Worm (Caenorhabditis elegans): ENCODE measurements around the gene C30G12.2.

C30G12.2 gene

DNA sequence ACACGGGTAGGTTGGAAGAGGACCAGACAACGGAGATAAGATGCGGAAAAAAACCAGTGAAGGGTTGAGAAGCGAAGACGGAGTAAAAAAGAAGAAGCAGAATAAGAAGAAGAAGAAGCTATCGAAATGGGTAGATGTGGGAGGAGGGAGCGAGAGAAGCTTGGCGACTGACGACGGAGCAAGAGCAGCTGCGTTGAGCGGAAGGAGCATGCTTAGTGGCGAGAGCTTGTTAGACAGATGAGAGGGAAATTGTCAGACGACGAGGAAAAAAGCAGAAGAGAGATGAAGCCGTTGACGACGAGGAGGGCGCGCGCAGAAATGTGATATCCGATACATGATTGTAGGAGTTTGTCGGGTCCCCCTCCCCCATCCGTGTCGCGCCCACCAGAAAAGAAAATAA lies 36.8 kb downstream of the C30G12.2 start (continued):
- TF ChIP-seq madf-6 (GFP tag; IDR thresholded peaks at IDR 0.05) (no peak), zim-3 (tag; optimal IDR thresholded peaks at IDR 0.05) (peak; percentile 18), ztf-3 (GFP tag; optimal IDR thresholded peaks at IDR 0.05) (no peak), dox-1 (GFP tag; IDR thresholded peaks at IDR 0.05) (no peak), Y67H2A.10 (GFP tag; conservative IDR thresholded peaks at IDR 0.05) (no peak), ccch-3 (GFP tag; optimal IDR thresholded peaks at IDR 0.05) (no peak), mel-28 (tag; optimal IDR thresholded peaks at IDR 0.05; ENCODE audit: borderline replicate concordance) (no peak), ZK185.1 (tag; optimal IDR thresholded peaks at IDR 0.05; ENCODE audit: poor library complexity, severe bottlenecking) (no peak), F22D6.2 (tag; optimal IDR thresholded peaks at IDR 0.05) (no peak), nhr-27 (tag; optimal IDR thresholded peaks at IDR 0.05) (no peak), ceh-40 (GFP tag; IDR thresholded peaks at IDR 0.05) (no peak)

DNA sequence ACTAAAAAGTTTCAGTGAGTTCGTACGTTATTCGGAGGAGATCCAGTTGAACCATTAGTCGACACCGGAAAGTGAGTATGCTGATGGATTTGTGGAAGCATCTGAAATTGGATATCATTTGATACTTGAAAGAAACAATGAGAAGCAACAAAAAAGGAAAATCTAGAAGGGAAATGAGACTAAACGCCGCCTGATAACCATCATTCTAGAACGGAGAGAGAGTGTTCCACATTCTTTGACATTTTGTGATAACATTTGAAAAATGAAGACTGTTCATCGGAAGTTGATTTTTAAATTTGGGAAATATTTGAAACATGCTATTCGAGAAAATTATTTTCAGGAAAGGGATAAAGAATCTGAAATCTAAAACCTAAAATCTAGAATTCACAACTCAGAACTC lies 41.0 kb downstream of the C30G12.2 start, which contains the start of gene npax-1:
TSS of gene npax-1 (minus strand) at position 101 of the 400 bp plus-strand sequence.
- TF ChIP-seq nhr-90 (tag; optimal IDR thresholded peaks at IDR 0.05) (no peak), fkh-3 (tag; optimal IDR thresholded peaks at IDR 0.05) (no peak)

DNA sequence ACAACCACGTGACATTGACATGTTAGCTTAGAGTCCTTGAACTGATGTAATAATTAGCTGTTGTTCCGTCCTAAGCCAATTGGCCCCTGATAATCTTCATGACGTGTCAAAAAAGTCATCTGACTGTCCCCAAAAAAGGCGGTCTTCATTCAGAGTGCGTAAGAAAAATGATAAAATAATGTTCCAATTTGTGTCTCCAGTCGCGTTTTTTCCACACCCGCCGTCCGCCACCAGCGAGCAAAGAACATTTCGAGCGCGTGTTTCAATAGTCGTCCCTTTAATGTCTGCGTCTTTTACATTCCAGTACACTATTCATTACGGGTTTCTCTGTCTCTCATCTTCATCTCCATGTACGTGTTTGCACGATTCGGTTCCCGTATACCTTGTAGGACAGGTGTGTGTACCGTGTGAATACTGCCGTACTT lies 47.3 kb downstream of the C30G12.2 start:
- TF ChIP-seq aptf-2 (GFP tag; conservative IDR thresholded peaks at IDR 0.05) (0 out of 2 replicates have a peak, but pooled peaks have one; percentile 10), ekl-4 (GFP tag; IDR thresholded peaks at IDR 0.05) (no peak), hrde-1 (tag; optimal IDR thresholded peaks at IDR 0.05; ENCODE audit: borderline replicate concordance) (no peak), nhr-90 (tag; optimal IDR thresholded peaks at IDR 0.05) (peak; percentile 70), pbrm-1 (GFP tag; IDR thresholded peaks at IDR 0.05) (peak; percentile 49; the same call in 1 of the 2 replicates), nfyb-1 (GFP tag; IDR thresholded peaks at IDR 0.05) (peak; percentile 64; the same call in 1 of the 2 replicates), xnd-1 (tag; optimal IDR thresholded peaks at IDR 0.05) (no peak), let-607 (tag; optimal IDR thresholded peaks at IDR 0.05) (peak; percentile 42 to 60), F22D6.2 (tag; optimal IDR thresholded peaks at IDR 0.05) (peak; percentile 86), efl-1 (GFP tag; optimal IDR thresholded peaks at IDR 0.05) (no peak), nhr-179 (tag; optimal IDR thresholded peaks at IDR 0.05) (no peak), madf-6 (GFP tag; IDR thresholded peaks at IDR 0.05) (no peak), attf-5 (GFP tag; optimal IDR thresholded peaks at IDR 0.05) (peak; percentile 75), D2030.7 (GFP tag; IDR thresholded peaks at IDR 0.05) (no peak), madf-10 (tag; optimal IDR thresholded peaks at IDR 0.05) (peak; percentile 18), pha-4 (tag; optimal IDR thresholded peaks at IDR 0.05) (peak; percentile 49), hsf-1 (GFP tag; IDR thresholded peaks at IDR 0.05) (no peak), sea-2 (GFP tag; IDR thresholded peaks at IDR 0.05) (no peak), lin-26 (GFP tag; IDR thresholded peaks at IDR 0.05) (peak; percentile 68; the same call in 1 of the 2 replicates), lin-40 (tag; optimal IDR thresholded peaks at IDR 0.05) (peak; percentile 87), ceh-79 (tag; optimal IDR thresholded peaks at IDR 0.05) (no peak), snpc-4 (GFP tag; optimal IDR thresholded peaks at IDR 0.05) (no peak), snpc-4 (tag; optimal IDR thresholded peaks at IDR 0.05) (peak in 2 of 4 experiments; percentile 9 to 61), ztf-25 (GFP tag; IDR thresholded peaks at IDR 0.05) (no peak), F57C9.4 (tag; optimal IDR thresholded peaks at IDR 0.05) (no peak), Y67H2A.10 (GFP tag; conservative IDR thresholded peaks at IDR 0.05) (no peak), K11D2.4 (GFP tag; IDR thresholded peaks at IDR 0.05) (peak; percentile 54; the same call in 1 of the 2 replicates), B0035.1 (tag; optimal IDR thresholded peaks at IDR 0.05) (no peak), ceh-27 (GFP tag; optimal IDR thresholded peaks at IDR 0.05) (no peak), ztf-6 (GFP tag; IDR thresholded peaks at IDR 0.05) (no peak), nfya-1 (tag; optimal IDR thresholded peaks at IDR 0.05; ENCODE audit: borderline replicate concordance, insufficient read depth) (no peak), ceh-58 (GFP tag; IDR thresholded peaks at IDR 0.05) (no peak), somi-1 (GFP tag; optimal IDR thresholded peaks at IDR 0.05) (peak; percentile 82), ztf-28 (GFP tag; IDR thresholded peaks at IDR 0.05) (no peak), lsl-1 (GFP tag; optimal IDR thresholded peaks at IDR 0.05) (no peak), F49E8.2 (tag; optimal IDR thresholded peaks at IDR 0.05; ENCODE audit: insufficient read depth) (no peak)

Measured in whole organism, young adult.